Fruit fly (Drosophila melanogaster) whole organism, embryonic: Measurements from ENCODE around the gene CG43400.

Experiments
- Blimp-1 ChIP-seq: fragments of 200-800 bp; sonication (Bioruptor generic); optimal IDR thresholded peaks from 3 replicates; lab custom pipeline; 2018; ENCODE audit warnings: missing biosample characterization, missing genetic modification characterization, mild to moderate bottlenecking, moderate library complexity, missing genetic modification reagents
- CG10209 ChIP-seq: fragments of 200-800 bp; sonication (Bioruptor generic); optimal IDR thresholded peaks from 3 replicates; lab custom pipeline; 2017; ENCODE audit warnings: missing biosample characterization, mild to moderate bottlenecking, missing genetic modification characterization, missing genetic modification reagents
- CG10321 ChIP-seq: fragments of 200-800 bp; sonication (Bioruptor generic); IDR thresholded peaks from 2 replicates; pipeline ENCODE4 v1.3.6; 2022; ENCODE audit warnings: missing biosample characterization, missing genetic modification characterization
- CG12071 ChIP-seq: fragments of 200-800 bp; sonication (Bioruptor generic); optimal IDR thresholded peaks from 3 replicates; lab custom pipeline; 2018; ENCODE audit warnings: missing biosample characterization, mild to moderate bottlenecking, missing genetic modification characterization
- CG12659 ChIP-seq: fragments of 200-800 bp; sonication (Bioruptor generic); optimal IDR thresholded peaks from 3 replicates; lab custom pipeline; 2017; ENCODE audit warnings: mild to moderate bottlenecking, missing biosample characterization, missing genetic modification reagents, missing genetic modification characterization
- CG15601 ChIP-seq: fragments of 200-800 bp; sonication (Bioruptor generic); optimal IDR thresholded peaks from 3 replicates; lab custom pipeline; 2019; ENCODE audit warnings: missing biosample characterization, mild to moderate bottlenecking, missing genetic modification characterization, moderate library complexity
- CG17912 ChIP-seq: fragments of 200-800 bp; sonication (Bioruptor generic); optimal IDR thresholded peaks from 2 replicates; lab custom pipeline; 2018; ENCODE audit warnings: missing biosample characterization, mild to moderate bottlenecking, missing genetic modification characterization
- CG2199 ChIP-seq: fragments of 200-800 bp; sonication (Bioruptor generic); IDR thresholded peaks from 3 replicates; pipeline ENCODE4 v1.3.6; 2022; ENCODE audit warnings: missing biosample characterization, missing genetic modification characterization
- CG33557 ChIP-seq: fragments of 200-800 bp; sonication (Bioruptor generic); optimal IDR thresholded peaks from 2 replicates; lab custom pipeline; 2019; ENCODE audit warnings: missing biosample characterization, mild to moderate bottlenecking, missing genetic modification characterization, moderate library complexity
- CG34376 ChIP-seq: fragments of 200-800 bp; sonication (Bioruptor generic); optimal IDR thresholded peaks from 2 replicates; lab custom pipeline; 2018; ENCODE audit warnings: missing biosample characterization, mild to moderate bottlenecking, missing genetic modification characterization
- CG3847 ChIP-seq: fragments of 200-800 bp; sonication (Bioruptor generic); IDR thresholded peaks from 2 replicates; pipeline ENCODE4 v1.3.6; 2022; ENCODE audit warnings: missing biosample characterization, missing genetic modification characterization
- CG3995 ChIP-seq: fragments of 200-800 bp; sonication (Bioruptor generic); optimal IDR thresholded peaks from 3 replicates; lab custom pipeline; 2016; ENCODE audit warnings: missing biosample characterization, missing genetic modification characterization
- CG43689 ChIP-seq: fragments of 200-800 bp; sonication (Bioruptor generic); IDR thresholded peaks from 2 replicates; pipeline ENCODE4 v1.3.6; 2022; ENCODE audit warnings: missing biosample characterization, missing genetic modification characterization
- CG6175 ChIP-seq: fragments of 200-800 bp; sonication (Bioruptor generic); IDR thresholded peaks from 3 replicates; pipeline ENCODE4 v1.3.6; 2022; ENCODE audit warnings: missing biosample characterization, missing genetic modification characterization
- CG7372 ChIP-seq: fragments of 200-800 bp; sonication (Bioruptor generic); IDR thresholded peaks from 2 replicates; pipeline ENCODE4 v1.3.6; 2022; ENCODE audit warnings: missing biosample characterization, missing genetic modification characterization
- CG8944 ChIP-seq: fragments of 200-800 bp; sonication (Bioruptor generic); optimal IDR thresholded peaks from 3 replicates; lab custom pipeline; 2016; ENCODE audit warnings: missing biosample characterization, missing genetic modification characterization
- Dbx ChIP-seq: fragments of 200-800 bp; sonication (Bioruptor generic); IDR thresholded peaks from 3 replicates; pipeline ENCODE4 v1.3.6; 2022; ENCODE audit warnings: missing biosample characterization, missing genetic modification characterization
- Dip3 ChIP-seq: fragments of 200-800 bp; sonication (Bioruptor generic); optimal IDR thresholded peaks from 3 replicates; lab custom pipeline; 2016; ENCODE audit warnings: missing biosample characterization, missing genetic modification characterization
- Doc2 ChIP-seq: fragments of 200-800 bp; sonication (Bioruptor generic); IDR thresholded peaks from 2 replicates; pipeline ENCODE4 v1.3.6; 2022; ENCODE audit warnings: missing biosample characterization, missing genetic modification characterization
- Ets65A ChIP-seq: fragments of 200-800 bp; sonication (Bioruptor generic); peaks from one replicate; lab custom pipeline; 2016; ENCODE audit warnings: missing biosample characterization, missing genetic modification characterization
- GATAe ChIP-seq: fragments of 200-800 bp; sonication (Bioruptor generic); conservative IDR thresholded peaks from 2 replicates; pipeline ENCODE4 v1.3.6; 2022; ENCODE audit warnings: missing biosample characterization, missing genetic modification characterization
- H2.0 ChIP-seq: fragments of 200-800 bp; sonication (Bioruptor generic); IDR thresholded peaks from 2 replicates; pipeline ENCODE4 v1.3.6; 2022; ENCODE audit warnings: missing biosample characterization, missing genetic modification characterization
- HLH54F ChIP-seq: fragments of 200-800 bp; sonication (Bioruptor generic); optimal IDR thresholded peaks from 3 replicates; lab custom pipeline; 2016; ENCODE audit warnings: missing biosample characterization, missing genetic modification characterization
- Hand ChIP-seq: fragments of 200-800 bp; sonication (Bioruptor generic); optimal IDR thresholded peaks from 2 replicates; lab custom pipeline; 2017; ENCODE audit warnings: mild to moderate bottlenecking, missing biosample characterization, missing genetic modification reagents, missing genetic modification characterization
- Hr51 ChIP-seq, 2 experiments: fragments of 200-800 bp; sonication (Bioruptor generic); optimal IDR thresholded peaks; 2 replicates in 1 of 2; 3 replicates in 1 of 2; lab custom pipeline; 2016 to 2018; ENCODE audit warnings: missing biosample characterization in 2 of 2, missing genetic modification characterization in 2 of 2, mild to moderate bottlenecking in 1 of 2, moderate library complexity in 1 of 2
- Hsf ChIP-seq: fragments of 200-800 bp; sonication (Bioruptor generic); optimal IDR thresholded peaks from 3 replicates; lab custom pipeline; 2016; ENCODE audit warnings: missing biosample characterization, missing genetic modification characterization
- NFAT ChIP-seq: fragments of 200-800 bp; sonication (Bioruptor generic); IDR thresholded peaks from 2 replicates; pipeline ENCODE4 v1.3.6; 2022; ENCODE audit warnings: missing biosample characterization, missing genetic modification characterization
- Xrp1 ChIP-seq: fragments of 200-800 bp; sonication (Bioruptor generic); IDR thresholded peaks from 2 replicates; pipeline ENCODE4 v1.3.6; 2022; ENCODE audit warnings: missing biosample characterization, missing genetic modification characterization
- bcd ChIP-seq: fragments of 200-800 bp; sonication (Bioruptor generic); optimal IDR thresholded peaks from 2 replicates; lab custom pipeline; 2017; ENCODE audit warnings: missing biosample characterization, mild to moderate bottlenecking, missing genetic modification characterization
- cato ChIP-seq: fragments of 200-800 bp; sonication (Bioruptor generic); optimal IDR thresholded peaks from 2 replicates; lab custom pipeline; 2016; ENCODE audit warnings: missing biosample characterization, missing genetic modification characterization, borderline replicate concordance
- caup ChIP-seq: fragments of 200-800 bp; sonication (Bioruptor generic); optimal IDR thresholded peaks from 3 replicates; lab custom pipeline; 2017; ENCODE audit warnings: missing biosample characterization, mild to moderate bottlenecking, missing genetic modification characterization, moderate library complexity; ENCODE audit not compliant: severe bottlenecking
- emc ChIP-seq: fragments of 200-800 bp; sonication (Bioruptor generic); optimal IDR thresholded peaks from 2 replicates; lab custom pipeline; 2016; ENCODE audit warnings: missing biosample characterization, missing genetic modification characterization
- esg ChIP-seq: fragments of 200-800 bp; sonication (Bioruptor generic); conservative IDR thresholded peaks from 2 replicates; pipeline ENCODE4 v1.3.6; 2022; ENCODE audit warnings: missing biosample characterization, missing genetic modification characterization
- exex ChIP-seq: fragments of 200-800 bp; sonication (Bioruptor generic); optimal IDR thresholded peaks from 4 replicates; lab custom pipeline; 2018; ENCODE audit warnings: missing biosample characterization, mild to moderate bottlenecking, missing genetic modification characterization, moderate library complexity
- fd96Cb ChIP-seq: fragments of 200-800 bp; sonication (Bioruptor generic); optimal IDR thresholded peaks from 2 replicates; lab custom pipeline; 2018; ENCODE audit warnings: missing biosample characterization, mild to moderate bottlenecking, missing genetic modification characterization, moderate library complexity
- grn ChIP-seq: fragments of 200-800 bp; sonication (Bioruptor generic); optimal IDR thresholded peaks from 3 replicates; lab custom pipeline; 2017; ENCODE audit warnings: missing biosample characterization, missing genetic modification characterization
- gt ChIP-seq: fragments of 200-800 bp; sonication (Bioruptor generic); IDR thresholded peaks from 2 replicates; pipeline ENCODE4 v1.3.6; 2022; ENCODE audit warnings: missing biosample characterization, missing genetic modification characterization
- hth ChIP-seq: fragments of >200 bp; optimal IDR thresholded peaks from 2 replicates; lab custom pipeline; 2017; ENCODE audit warnings: inconsistent platforms
- kni ChIP-seq: fragments of 200-800 bp; sonication (Bioruptor generic); optimal IDR thresholded peaks from 3 replicates; lab custom pipeline; 2017; ENCODE audit warnings: mild to moderate bottlenecking, missing biosample characterization, missing genetic modification reagents, missing genetic modification characterization
- lola ChIP-seq, 3 experiments: fragments of >200 bp in 2 of 3; fragments of 200-800 bp in 1 of 3; sonication (Bioruptor generic) in 1 of 3; optimal IDR thresholded peaks; 2 replicates each; lab custom pipeline; 2017 to 2019; ENCODE audit warnings: missing biosample characterization in 3 of 3, missing genetic modification characterization in 3 of 3, mild to moderate bottlenecking in 1 of 3, moderate library complexity in 1 of 3
- nerfin-2 ChIP-seq: fragments of 200-800 bp; sonication (Bioruptor generic); IDR thresholded peaks from 2 replicates; pipeline ENCODE4 v1.3.6; 2022; ENCODE audit warnings: missing biosample characterization, missing genetic modification characterization; ENCODE audit not compliant: partially characterized antibody
- sr ChIP-seq: fragments of 200-800 bp; sonication (Bioruptor generic); IDR thresholded peaks from 3 replicates; pipeline ENCODE4 v1.3.6; 2022; ENCODE audit warnings: missing biosample characterization, missing genetic modification characterization
- stc ChIP-seq: fragments of 200-800 bp; sonication (Bioruptor generic); IDR thresholded peaks from 2 replicates; pipeline ENCODE4 v1.3.6; 2022; ENCODE audit warnings: missing biosample characterization, missing genetic modification characterization
- tna ChIP-seq: fragments of 200-800 bp; sonication (Bioruptor generic); IDR thresholded peaks from 2 replicates; pipeline ENCODE4 v1.3.6; 2022; ENCODE audit warnings: missing biosample characterization, missing genetic modification characterization; ENCODE audit not compliant: partially characterized antibody
- tx ChIP-seq: fragments of 200-800 bp; sonication (Bioruptor generic); optimal IDR thresholded peaks from 2 replicates; lab custom pipeline; 2016; ENCODE audit warnings: missing biosample characterization, missing genetic modification characterization
- wor ChIP-seq: fragments of 200-800 bp; sonication (Bioruptor generic); IDR thresholded peaks from 2 replicates; pipeline ENCODE4 v1.3.6; 2022; ENCODE audit warnings: missing biosample characterization, missing genetic modification characterization
- zf30C ChIP-seq: fragments of 200-800 bp; sonication (Bioruptor generic); optimal IDR thresholded peaks from 3 replicates; lab custom pipeline; 2018; ENCODE audit warnings: missing biosample characterization, mild to moderate bottlenecking, missing genetic modification characterization

Gene CG43400

dm6 chr2L:8533632-8534031 lies 43.1 kb downstream of the CG43400 start (continued):
- no peak for TF ChIP-seq H2.0 (GFP tag; lab: Robert Waterston, UW)

- no peak for TF ChIP-seq CG6175
- TF ChIP-seq CG10321 (GFP tag; lab: Robert Waterston, UW) = no peak
- peak; percentile 100 for TF ChIP-seq exex
- TF ChIP-seq CG34376 (GFP tag; lab: Kevin White, UChicago) = no peak
- TF ChIP-seq grn = peak; percentile 3
- TF ChIP-seq CG2199 (GFP tag; lab: Robert Waterston, UW) = no peak
- TF ChIP-seq Hand = no peak
- no peak for TF ChIP-seq kni
- TF ChIP-seq emc (GFP tag; lab: Kevin White, UChicago) = no peak
- no peak for TF ChIP-seq Blimp-1 (GFP tag; lab: Kevin White, UChicago)
- no peak for TF ChIP-seq CG8944
- peak; percentile 63 for TF ChIP-seq GATAe (GFP tag; lab: Robert Waterston, UW)
- TF ChIP-seq stc (GFP tag; lab: Robert Waterston, UW) = no peak
- TF ChIP-seq CG12071 (GFP tag; lab: Kevin White, UChicago) = no peak
- no peak for TF ChIP-seq bcd (GFP tag; lab: Kevin White, UChicago)
- TF ChIP-seq gt (GFP tag; lab: Robert Waterston, UW) = no peak
- TF ChIP-seq tna (GFP tag; lab: Robert Waterston, UW) = no peak
- TF ChIP-seq CG3847 (GFP tag; lab: Robert Waterston, UW) = no peak
- TF ChIP-seq hth (lab: Kevin White, UChicago) = no peak
- TF ChIP-seq, all 482 proteins: peak for 3
These were observed 43.6 kb downstream of the CG43400 start for dm6 chr2L:8534118-8534514.

- peak; percentile 85 for TF ChIP-seq CG17912 (GFP tag; lab: Kevin White, UChicago)
- TF ChIP-seq Hsf = peak; percentile 90
- TF ChIP-seq Xrp1 = peak; percentile 96
- TF ChIP-seq CG3995 (GFP tag; lab: Kevin White, UChicago) = peak; percentile 20
- peak; percentile 96 for TF ChIP-seq CG15601 (tag; lab: Kevin White, UChicago)
- TF ChIP-seq Doc2 (GFP tag; lab: Robert Waterston, UW) = peak; percentile 76
- peak; percentile 96 for TF ChIP-seq Blimp-1 (GFP tag; lab: Kevin White, UChicago)
- peak; percentile 93 for TF ChIP-seq CG12659 (GFP tag; lab: Kevin White, UChicago)
- peak; percentile 69 for TF ChIP-seq Dip3
- TF ChIP-seq fd96Cb (tag; lab: Kevin White, UChicago) = peak; percentile 98
- TF ChIP-seq CG43689 = peak; percentile 86
- peak; percentile 65 for TF ChIP-seq HLH54F (GFP tag; lab: Kevin White, UChicago)
- peak; percentile 45 for TF ChIP-seq Dbx (GFP tag; lab: Robert Waterston, UW)
- TF ChIP-seq lola (GFP tag; optimal IDR thresholded peaks at IDR 0.05; lab: Kevin White, UChicago) = peak in 1 of 3 experiments; percentile 91
- TF ChIP-seq wor (GFP tag; lab: Robert Waterston, UW) = peak; percentile 96
- peak; percentile 98 for TF ChIP-seq Ets65A (GFP tag; lab: Kevin White, UChicago)
- peak; percentile 84 for TF ChIP-seq CG33557 (GFP tag; lab: Kevin White, UChicago)
- TF ChIP-seq cato (GFP tag; lab: Kevin White, UChicago) = peak; percentile 90
- TF ChIP-seq CG10209 = peak; percentile 92
- peak; percentile 73 for TF ChIP-seq NFAT
- TF ChIP-seq sr = peak; percentile 70; the same call in 2 of the 3 replicates
- TF ChIP-seq esg (GFP tag; lab: Robert Waterston, UW) = peak; percentile 97
- TF ChIP-seq nerfin-2 (GFP tag; lab: Robert Waterston, UW) = peak; percentile 77
- TF ChIP-seq tx (GFP tag; lab: Kevin White, UChicago) = peak; percentile 74
- TF ChIP-seq Hr51 (GFP tag; optimal IDR thresholded peaks at IDR 0.05; lab: Kevin White, UChicago) = peak; percentile 81 to 99
- TF ChIP-seq caup (GFP tag; lab: Kevin White, UChicago) = peak; percentile 67
- no peak for TF ChIP-seq zf30C
- TF ChIP-seq CG7372 = peak; percentile 94
These were observed 44.2 kb downstream of the CG43400 start for dm6 chr2L:8534515-8535295.
